Fruit fly (Drosophila melanogaster) whole organism, wandering third instar larva: Measurements from ENCODE around the gene kmr.

Source experiments
- Dif ChIP-seq: fragments of 200-275, 200-300 bp; sonication (Bioruptor generic); optimal IDR thresholded peaks from 2 replicates; lab custom pipeline; 2018; ENCODE audit warnings: missing biosample characterization, missing genetic modification characterization; ENCODE audit not compliant: partially characterized antibody
- HLH106 ChIP-seq: fragments of 200-800 bp; optimal IDR thresholded peaks from 3 replicates; lab custom pipeline; 2019; ENCODE audit warnings: missing biosample characterization, mild to moderate bottlenecking, missing genetic modification characterization, moderate library complexity
- fru ChIP-seq: fragments of 200-800 bp; sonication (Bioruptor generic); optimal IDR thresholded peaks from 3 replicates; lab custom pipeline; 2016; ENCODE audit warnings: missing biosample characterization, mild to moderate bottlenecking, missing genetic modification characterization
- pan ChIP-seq: fragments of >200 bp; optimal IDR thresholded peaks from 2 replicates; lab custom pipeline; 2017
- sage ChIP-seq: fragments of 200-800 bp; sonication (Bioruptor generic); optimal IDR thresholded peaks from 2 replicates; lab custom pipeline; 2016; ENCODE audit warnings: missing biosample characterization, mild to moderate bottlenecking, missing genetic modification characterization
- usp ChIP-seq: fragments of >200 bp; optimal IDR thresholded peaks from 2 replicates; lab custom pipeline; 2017; ENCODE audit warnings: missing biosample characterization, missing genetic modification characterization

dm6 chr3R:13684569-13685402 lies 30.2 kb upstream of the kmr start:
- no peak for TF ChIP-seq fru (GFP tag; lab: Kevin White, UChicago)
- TF ChIP-seq usp (GFP tag; lab: Kevin White, UChicago), result no peak
- no peak for TF ChIP-seq pan (lab: Kevin White, UChicago)
- no peak for TF ChIP-seq sage
- no peak for TF ChIP-seq HLH106 (tag; lab: Kevin White, UChicago)
- TF ChIP-seq Dif (GFP tag; lab: Kevin White, UChicago), result peak; percentile 9
